Fruit fly (Drosophila melanogaster): ENCODE measurements around the gene CG31606.

DNA sequence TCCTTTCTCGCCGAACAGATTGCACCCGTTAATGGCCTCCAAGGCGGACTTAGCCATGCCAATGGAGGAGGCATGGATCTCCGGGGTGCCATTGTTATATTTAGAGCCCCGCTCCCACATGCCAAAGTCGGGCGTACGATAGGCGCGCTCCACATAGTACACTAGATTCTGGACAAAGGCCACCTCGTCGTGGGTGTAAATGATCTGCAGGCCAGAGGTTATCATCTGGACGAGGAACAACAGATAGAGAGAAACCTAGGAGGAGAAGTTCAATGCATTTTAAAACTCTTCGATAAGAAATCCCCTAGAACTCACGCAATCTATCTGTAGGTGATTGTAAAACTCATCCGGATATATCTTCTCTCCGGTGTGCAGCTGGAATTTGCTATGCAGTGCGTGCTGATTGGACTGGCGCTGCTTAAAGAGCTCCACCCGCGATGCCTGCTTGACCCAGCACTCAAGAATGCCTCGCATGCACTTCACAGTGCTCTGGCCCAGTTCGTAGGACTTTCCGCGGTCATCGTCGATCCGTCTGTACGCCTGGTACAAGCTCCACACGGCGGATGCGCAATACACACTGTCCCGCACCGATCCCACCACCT lies 48.4 kb downstream of the CG31606 start:
- TF ChIP-seq bab1 (GFP tag; optimal IDR thresholded peaks at IDR 0.05): no peak
- TF ChIP-seq CG11617 (GFP tag; optimal IDR thresholded peaks at IDR 0.05): no peak
- no peak for TF ChIP-seq CG14711 (tag; optimal IDR thresholded peaks at IDR 0.05)
- TF ChIP-seq CG1620 (GFP tag; optimal IDR thresholded peaks at IDR 0.05): no peak
- TF ChIP-seq kay (GFP tag; ENCODE audit: borderline replicate concordance): no peak
- no peak for TF ChIP-seq Mnt (GFP tag; optimal IDR thresholded peaks at IDR 0.05)
- no peak for TF ChIP-seq cic (GFP tag; optimal IDR thresholded peaks at IDR 0.05)
- TF ChIP-seq Crg-1 (GFP tag; optimal IDR thresholded peaks at IDR 0.05): no peak
- no peak for TF ChIP-seq CG7045 (GFP tag; optimal IDR thresholded peaks at IDR 0.05)
- TF ChIP-seq cnc (optimal IDR thresholded peaks at IDR 0.05): no peak
- no peak for TF ChIP-seq CG7101 (tag; optimal IDR thresholded peaks at IDR 0.05)
- no peak for TF ChIP-seq toe (GFP tag; optimal IDR thresholded peaks at IDR 0.05)
